4 worm cellular contexts compared by ENCODE assay signal in the genomic region with DNA sequence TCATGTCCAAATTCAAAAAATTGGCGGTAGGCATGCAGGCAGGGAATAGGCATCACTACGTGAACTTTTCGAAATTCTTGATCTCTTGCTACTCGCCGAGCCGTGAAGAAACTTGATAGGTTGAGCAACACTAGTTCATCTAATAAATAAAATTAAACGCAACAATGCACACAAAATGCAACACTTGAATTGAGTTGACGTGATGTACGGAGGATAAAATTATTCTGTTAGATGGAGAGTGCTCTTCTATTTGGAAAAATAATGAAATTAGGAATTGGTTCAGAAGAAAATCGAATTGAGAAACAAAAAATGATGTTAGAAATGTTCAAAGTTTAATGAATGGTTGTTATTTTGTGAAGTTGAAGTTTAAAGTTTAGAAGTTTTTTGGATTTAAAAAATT.
TF ChIP-seq lines count a peak whose summit lies in the region.

No protein-coding gene starts in this region.

TF ChIP-seq in whole organism, L3 larva, 47 proteins besides CTCF, POLR2A, EP300 and RAD21:
- TF ChIP-seq mdl-1 (tag; optimal IDR thresholded peaks at IDR 0.05; lab: Kevin White, UChicago) (no peak), fkh-10 (GFP tag; optimal IDR thresholded peaks at IDR 0.05; lab: Kevin White, UChicago) (peak; percentile 9)
TF ChIP-seq in whole organism, L3 larva: peak in this region for 1.

TF ChIP-seq in whole organism, L4 larva, 104 proteins besides CTCF, POLR2A, EP300 and RAD21:
- TF ChIP-seq ces-1 (GFP tag; optimal IDR thresholded peaks at IDR 0.05; lab: Kevin White, UChicago) (peak; percentile 70), nhr-10 (tag; optimal IDR thresholded peaks at IDR 0.05; lab: Kevin White, UChicago) (no peak)

TF ChIP-seq in whole organism, late embryonic, 69 proteins besides CTCF, POLR2A, EP300 and RAD21:
- TF ChIP-seq che-1 (tag; optimal IDR thresholded peaks at IDR 0.05; lab: Kevin White, UChicago) = no peak
- TF ChIP-seq sox-4 (tag; optimal IDR thresholded peaks at IDR 0.05; lab: Kevin White, UChicago) = no peak
- no peak for TF ChIP-seq ceh-6 (GFP tag; optimal IDR thresholded peaks at IDR 0.05; lab: Kevin White, UChicago)
- TF ChIP-seq rnt-1 (tag; optimal IDR thresholded peaks at IDR 0.05; lab: Kevin White, UChicago) = no peak
- no peak for TF ChIP-seq pax-1 (tag; optimal IDR thresholded peaks at IDR 0.05; lab: Kevin White, UChicago)
- TF ChIP-seq eyg-1 (tag; optimal IDR thresholded peaks at IDR 0.05; lab: Kevin White, UChicago) = no peak
- TF ChIP-seq unc-42 (tag; optimal IDR thresholded peaks at IDR 0.05; lab: Kevin White, UChicago) = peak; percentile 41
- TF ChIP-seq dve-1 (tag; optimal IDR thresholded peaks at IDR 0.05; lab: Kevin White, UChicago) = no peak

TF ChIP-seq in whole organism, mixed stage, embryonic, 35 proteins besides CTCF, POLR2A, EP300 and RAD21:
- TF ChIP-seq mep-1 (tag; optimal IDR thresholded peaks at IDR 0.05; lab: Kevin White, UChicago) (no peak), flh-1 (GFP tag; optimal IDR thresholded peaks at IDR 0.05; lab: Kevin White, UChicago) (no peak), ces-1 (GFP tag; optimal IDR thresholded peaks at IDR 0.05; lab: Kevin White, UChicago) (peak; percentile 71), lin-13 (tag; optimal IDR thresholded peaks at IDR 0.05; lab: Kevin White, UChicago) (no peak), sem-2 (GFP tag; optimal IDR thresholded peaks at IDR 0.05; lab: Kevin White, UChicago) (no peak)
